Fruit fly (Drosophila melanogaster) Kc167 (cell line): ENCODE data around the gene Had1.

Source experiments
- Myc ChIP-seq: fragments of >200 bp; optimal IDR thresholded peaks from 2 replicates; lab custom pipeline; 2017; ENCODE audit warnings: missing external identifiers
- Sin3A ChIP-seq: fragments of >200 bp; optimal IDR thresholded peaks from 2 replicates; lab custom pipeline; 2018; ENCODE audit warnings: missing external identifiers
- insv ChIP-seq: fragments of >200 bp; optimal IDR thresholded peaks from 3 replicates; lab custom pipeline; 2018; ENCODE audit warnings: missing external identifiers
- psq ChIP-seq: fragments of >200 bp; optimal IDR thresholded peaks from 2 replicates; lab custom pipeline; 2017; ENCODE audit warnings: missing external identifiers
- ttk ChIP-seq: sonication (Bioruptor generic); optimal IDR thresholded peaks from 2 replicates; lab custom pipeline; 2017; ENCODE audit warnings: missing external identifiers

dm6 chrX:16297618-16298017 lies 10.8 kb downstream of the Had1 start, which contains the start of gene ERp44:
- TF ChIP-seq Sin3A (lab: Kevin White, UChicago) (no peak), ttk (lab: Kevin White, UChicago) (no peak), Myc (lab: Kevin White, UChicago) (no peak), insv (lab: Kevin White, UChicago) (no peak), psq (lab: Kevin White, UChicago) (no peak)
